Worm (Caenorhabditis elegans): ENCODE measurements around the gene C43H6.6.

- TF ChIP-seq egl-27 (tag; optimal IDR thresholded peaks at IDR 0.05), result no peak
- TF ChIP-seq egl-5 (tag; optimal IDR thresholded peaks at IDR 0.05), result no peak
- no peak for TF ChIP-seq R02D3.7 (tag; optimal IDR thresholded peaks at IDR 0.05)
- no peak for TF ChIP-seq unc-62 (GFP tag; optimal IDR thresholded peaks at IDR 0.05)
- TF ChIP-seq nhr-76 (tag; optimal IDR thresholded peaks at IDR 0.05), result no peak
- no peak for TF ChIP-seq mdl-1 (tag; optimal IDR thresholded peaks at IDR 0.05)
- no peak for TF ChIP-seq mml-1 (tag; optimal IDR thresholded peaks at IDR 0.05)
Measured at ce11 chrX:2386922-2387566, 8.0 kb upstream of the C43H6.6 start.
